Fruit fly (Drosophila melanogaster): Measurements from ENCODE around the gene Jwa.

DNA sequence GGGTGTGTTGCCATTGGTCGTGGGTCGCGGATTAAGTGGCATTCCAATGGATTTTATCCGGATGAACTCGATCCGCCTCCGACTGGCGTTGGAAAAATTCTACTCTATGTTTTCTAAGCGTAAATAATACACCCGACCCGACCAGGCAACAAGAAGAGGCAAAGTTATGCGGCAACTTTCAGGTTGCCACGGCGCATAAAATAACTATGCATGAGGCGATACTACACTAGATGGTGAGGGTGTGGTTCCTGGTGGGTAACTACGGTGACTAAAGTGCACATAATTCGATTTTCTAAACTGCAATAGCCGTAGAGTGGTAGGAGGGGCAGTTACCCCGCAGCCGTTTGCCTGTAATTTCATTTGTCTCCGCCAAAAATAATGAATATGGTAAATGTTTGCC, 34.4 kb downstream of the Jwa start, which contains the start of gene CG43338:
- no peak for TF ChIP-seq stc (GFP tag; IDR thresholded peaks at IDR 0.05)
- TF ChIP-seq kni (GFP tag; optimal IDR thresholded peaks at IDR 0.05), result no peak
- no peak for TF ChIP-seq gfzf (GFP tag; optimal IDR thresholded peaks at IDR 0.05)
- TF ChIP-seq Sin3A (optimal IDR thresholded peaks at IDR 0.05), result no peak
- no peak for TF ChIP-seq CG8478 (optimal IDR thresholded peaks at IDR 0.05)
- no peak for TF ChIP-seq Oli (tag; optimal IDR thresholded peaks at IDR 0.05)
- TF ChIP-seq CG32532 (GFP tag; IDR thresholded peaks at IDR 0.05), result no peak
- TF ChIP-seq nmo (GFP tag; optimal IDR thresholded peaks at IDR 0.05), result no peak
- TF ChIP-seq Lhr (GFP tag; optimal IDR thresholded peaks at IDR 0.05), result no peak
- no peak for TF ChIP-seq CG42726 (GFP tag; IDR thresholded peaks at IDR 0.05; ENCODE audit: partially characterized antibody)

All from whole organism, embryonic.